Worm (Caenorhabditis elegans): ENCODE data around the gene twk-16.

ce11 chrX:3031484-3031883 is 49.4 kb upstream of the twk-16 start, which contains the start of gene clec-265:
- TF ChIP-seq Y22D7AL.16 (tag; optimal IDR thresholded peaks at IDR 0.05) (no peak), hlh-15 (tag; optimal IDR thresholded peaks at IDR 0.05) (no peak)
